Fruit fly (Drosophila melanogaster) whole organism, embryonic: ENCODE data around the gene Nepl20.

Experiments used
- CG11696 ChIP-seq: fragments of 200-800 bp; sonication (Bioruptor generic); IDR thresholded peaks from 2 replicates; pipeline ENCODE4 v1.3.6; 2022; ENCODE audit warnings: missing biosample characterization, missing genetic modification characterization
- CG12299 ChIP-seq: fragments of 200-800 bp; sonication (Bioruptor generic); optimal IDR thresholded peaks from 2 replicates; lab custom pipeline; 2018; ENCODE audit warnings: missing biosample characterization, mild to moderate bottlenecking, missing genetic modification characterization
- CG1233 ChIP-seq: fragments of 200-800 bp; sonication (Bioruptor generic); optimal IDR thresholded peaks from 4 replicates; lab custom pipeline; 2018; ENCODE audit warnings: missing biosample characterization, mild to moderate bottlenecking, missing genetic modification characterization
- CG13894 ChIP-seq: fragments of 200-800 bp; sonication (Bioruptor generic); optimal IDR thresholded peaks from 3 replicates; lab custom pipeline; 2018; ENCODE audit warnings: missing biosample characterization, mild to moderate bottlenecking, missing genetic modification characterization, moderate library complexity
- CG15514 ChIP-seq: fragments of 200-800 bp; sonication (Bioruptor generic); optimal IDR thresholded peaks from 3 replicates; lab custom pipeline; 2017; ENCODE audit warnings: missing biosample characterization, missing genetic modification characterization, mild to moderate bottlenecking, moderate library complexity, missing genetic modification reagents
- CG16813 ChIP-seq: fragments of 200-800 bp; sonication (Bioruptor generic); IDR thresholded peaks from 3 replicates; pipeline ENCODE4 v1.3.6; 2022; ENCODE audit warnings: missing biosample characterization, missing genetic modification characterization; ENCODE audit not compliant: partially characterized antibody
- CG2199 ChIP-seq: fragments of 200-800 bp; sonication (Bioruptor generic); IDR thresholded peaks from 3 replicates; pipeline ENCODE4 v1.3.6; 2022; ENCODE audit warnings: missing biosample characterization, missing genetic modification characterization
- CG32767 ChIP-seq: fragments of 200-800 bp; sonication (Bioruptor generic); IDR thresholded peaks from 2 replicates; pipeline ENCODE4 v1.3.6; 2022; ENCODE audit warnings: missing biosample characterization, missing genetic modification characterization
- CG6175 ChIP-seq: fragments of 200-800 bp; sonication (Bioruptor generic); IDR thresholded peaks from 3 replicates; pipeline ENCODE4 v1.3.6; 2022; ENCODE audit warnings: missing biosample characterization, missing genetic modification characterization
- CG8478 ChIP-seq: fragments of >200 bp; optimal IDR thresholded peaks from 2 replicates; lab custom pipeline; 2018
- CG8765 ChIP-seq: fragments of 200-800 bp; sonication (Bioruptor generic); IDR thresholded peaks from 2 replicates; pipeline ENCODE4 v1.3.6; 2022; ENCODE audit warnings: missing biosample characterization, missing genetic modification characterization
- CG8924 ChIP-seq: fragments of 200-800 bp; optimal IDR thresholded peaks from 3 replicates; lab custom pipeline; 2019; ENCODE audit warnings: missing biosample characterization, mild to moderate bottlenecking, missing genetic modification characterization, moderate library complexity
- CG9797 ChIP-seq: fragments of 200-800 bp; sonication (Bioruptor generic); optimal IDR thresholded peaks from 3 replicates; lab custom pipeline; 2018; ENCODE audit warnings: missing biosample characterization, mild to moderate bottlenecking, missing genetic modification characterization
- Deaf1 ChIP-seq: fragments of 200-800 bp; optimal IDR thresholded peaks from 3 replicates; lab custom pipeline; 2019; ENCODE audit warnings: missing biosample characterization, mild to moderate bottlenecking, missing genetic modification characterization, moderate library complexity
- Doc3 ChIP-seq: fragments of 200-800 bp; sonication (Bioruptor generic); IDR thresholded peaks from 3 replicates; pipeline ENCODE4 v1.3.6; 2022; ENCODE audit warnings: missing biosample characterization, missing genetic modification characterization; ENCODE audit not compliant: partially characterized antibody
- Ets65A ChIP-seq: fragments of 200-800 bp; sonication (Bioruptor generic); peaks from one replicate; lab custom pipeline; 2016; ENCODE audit warnings: missing biosample characterization, missing genetic modification characterization
- Fer2 ChIP-seq: fragments of 200-800 bp; sonication (Bioruptor generic); optimal IDR thresholded peaks from 2 replicates; lab custom pipeline; 2018; ENCODE audit warnings: missing biosample characterization, mild to moderate bottlenecking, missing genetic modification characterization, moderate library complexity
- Hr78 ChIP-seq, 2 experiments: fragments of 200-800 bp in 1 of 2; fragments of >200 bp in 1 of 2; sonication (Bioruptor generic) in 1 of 2; optimal IDR thresholded peaks; 2 replicates each; lab custom pipeline; 2017 to 2019; ENCODE audit warnings: missing biosample characterization in 2 of 2, missing genetic modification characterization in 2 of 2, mild to moderate bottlenecking in 1 of 2, moderate library complexity in 1 of 2
- Jarid2 ChIP-seq: fragments of 200-800 bp; sonication (Bioruptor generic); optimal IDR thresholded peaks from 3 replicates; lab custom pipeline; 2017; ENCODE audit warnings: mild to moderate bottlenecking, missing biosample characterization, missing genetic modification reagents, missing genetic modification characterization
- Med ChIP-seq: fragments of 200-800 bp; sonication (Bioruptor generic); peaks from one replicate; lab custom pipeline; 2016; ENCODE audit warnings: missing biosample characterization, missing genetic modification characterization, mild to moderate bottlenecking, inconsistent platforms, moderate library complexity
- Ravus ChIP-seq: fragments of 200-800 bp; sonication (Bioruptor generic); IDR thresholded peaks from 2 replicates; pipeline ENCODE4 v1.3.6; 2022; ENCODE audit warnings: missing biosample characterization, missing genetic modification characterization
- Scr ChIP-seq: fragments of 200-800 bp; sonication (Bioruptor generic); IDR thresholded peaks from 2 replicates; pipeline ENCODE4 v1.3.6; 2022; ENCODE audit warnings: missing biosample characterization, missing genetic modification characterization; ENCODE audit not compliant: partially characterized antibody
- Spps ChIP-seq: fragments of 200-800 bp; sonication (Bioruptor generic); optimal IDR thresholded peaks from 2 replicates; lab custom pipeline; 2018; ENCODE audit warnings: missing biosample characterization, mild to moderate bottlenecking, missing genetic modification characterization
- Ssrp ChIP-seq: fragments of 200-800 bp; sonication (Bioruptor generic); optimal IDR thresholded peaks from 2 replicates; lab custom pipeline; 2018; ENCODE audit warnings: missing biosample characterization, mild to moderate bottlenecking, missing genetic modification characterization, moderate library complexity
- Tbp ChIP-seq: fragments of >200 bp; optimal IDR thresholded peaks from 2 replicates; lab custom pipeline; 2018; ENCODE audit warnings: missing biosample characterization, missing genetic modification characterization
- bcd ChIP-seq: fragments of 200-800 bp; sonication (Bioruptor generic); optimal IDR thresholded peaks from 2 replicates; lab custom pipeline; 2017; ENCODE audit warnings: missing biosample characterization, mild to moderate bottlenecking, missing genetic modification characterization
- corto ChIP-seq: fragments of 200-800 bp; sonication (Bioruptor generic); optimal IDR thresholded peaks from 2 replicates; lab custom pipeline; 2016; ENCODE audit warnings: missing biosample characterization, mild to moderate bottlenecking, missing genetic modification characterization, moderate library complexity
- crol ChIP-seq: fragments of 200-800 bp; sonication (Bioruptor generic); IDR thresholded peaks from 2 replicates; pipeline ENCODE4 v1.3.6; 2022; ENCODE audit warnings: missing biosample characterization, missing genetic modification characterization
- da ChIP-seq: fragments of 200-800 bp; sonication (Bioruptor generic); optimal IDR thresholded peaks from 2 replicates; lab custom pipeline; 2016; ENCODE audit warnings: missing biosample characterization, missing genetic modification characterization
- ems ChIP-seq: fragments of 200-800 bp; sonication (Bioruptor generic); optimal IDR thresholded peaks from 3 replicates; lab custom pipeline; 2016; ENCODE audit warnings: missing biosample characterization, missing genetic modification characterization
- en ChIP-seq: fragments of 200-800 bp; sonication (Bioruptor generic); optimal IDR thresholded peaks from 2 replicates; lab custom pipeline; 2016; ENCODE audit warnings: missing biosample characterization, missing genetic modification characterization
- fd3F ChIP-seq: fragments of 200-800 bp; sonication (Bioruptor generic); optimal IDR thresholded peaks from 2 replicates; lab custom pipeline; 2018; ENCODE audit warnings: missing biosample characterization, mild to moderate bottlenecking, missing genetic modification characterization, moderate library complexity
- ftz-f1 ChIP-seq: fragments of 200-800 bp; sonication (Bioruptor generic); optimal IDR thresholded peaks from 2 replicates; lab custom pipeline; 2016; ENCODE audit warnings: missing biosample characterization, missing genetic modification characterization
- gcm ChIP-seq: fragments of 200-800 bp; sonication (Bioruptor generic); optimal IDR thresholded peaks from 2 replicates; lab custom pipeline; 2019; ENCODE audit warnings: missing biosample characterization, mild to moderate bottlenecking, missing genetic modification characterization, moderate library complexity
- grn ChIP-seq: fragments of 200-800 bp; sonication (Bioruptor generic); optimal IDR thresholded peaks from 3 replicates; lab custom pipeline; 2017; ENCODE audit warnings: missing biosample characterization, missing genetic modification characterization
- kni ChIP-seq: fragments of 200-800 bp; sonication (Bioruptor generic); optimal IDR thresholded peaks from 3 replicates; lab custom pipeline; 2017; ENCODE audit warnings: mild to moderate bottlenecking, missing biosample characterization, missing genetic modification reagents, missing genetic modification characterization
- lbe ChIP-seq: fragments of 200-800 bp; sonication (Bioruptor generic); optimal IDR thresholded peaks from 2 replicates; lab custom pipeline; 2016; ENCODE audit warnings: missing biosample characterization, mild to moderate bottlenecking, missing genetic modification characterization
- mld ChIP-seq: fragments of 200-800 bp; sonication (Bioruptor generic); IDR thresholded peaks from 3 replicates; pipeline ENCODE4 v1.3.6; 2022; ENCODE audit warnings: missing biosample characterization, missing genetic modification characterization; ENCODE audit not compliant: partially characterized antibody
- nom ChIP-seq: fragments of 200-800 bp; sonication (Bioruptor generic); optimal IDR thresholded peaks from 2 replicates; lab custom pipeline; 2017; ENCODE audit warnings: missing biosample characterization, missing genetic modification characterization, mild to moderate bottlenecking, moderate library complexity, missing genetic modification reagents
- phol ChIP-seq: fragments of 200-800 bp; sonication (Bioruptor generic); optimal IDR thresholded peaks from 3 replicates; lab custom pipeline; 2018; ENCODE audit warnings: missing biosample characterization, mild to moderate bottlenecking, missing genetic modification characterization, moderate library complexity
- prd ChIP-seq, 3 experiments: fragments of >200 bp in 2 of 3; fragments of 200-800 bp in 1 of 3; sonication (Bioruptor generic) in 1 of 3; optimal IDR thresholded peaks in 2 of 3; IDR thresholded peaks in 1 of 3; 2 replicates in 2 of 3; 3 replicates in 1 of 3; pipeline versions ENCODE4 v1.3.6 to Lab custom; 2017 to 2022; ENCODE audit warnings: missing biosample characterization in 1 of 3, missing genetic modification characterization in 1 of 3
- pzg ChIP-seq: fragments of 200-800 bp; sonication (Bioruptor generic); optimal IDR thresholded peaks from 3 replicates; lab custom pipeline; 2018; ENCODE audit warnings: missing biosample characterization, mild to moderate bottlenecking, missing genetic modification characterization, moderate library complexity
- sd ChIP-seq: fragments of 200-800 bp; sonication (Bioruptor generic); optimal IDR thresholded peaks from 3 replicates; lab custom pipeline; 2018; ENCODE audit warnings: missing biosample characterization, mild to moderate bottlenecking, missing genetic modification characterization, moderate library complexity
- sens ChIP-seq: fragments of 200-800 bp; sonication (Bioruptor generic); peaks from one replicate; lab custom pipeline; 2016; ENCODE audit warnings: missing biosample characterization, missing genetic modification characterization
- sob ChIP-seq: fragments of 200-800 bp; sonication (Bioruptor generic); IDR thresholded peaks from 2 replicates; pipeline ENCODE4 v1.3.6; 2022; ENCODE audit warnings: missing biosample characterization, missing genetic modification characterization
- usp ChIP-seq: fragments of >200 bp; optimal IDR thresholded peaks from 2 replicates; lab custom pipeline; 2017; ENCODE audit warnings: missing biosample characterization, missing genetic modification characterization
- yki ChIP-seq: fragments of >200 bp; optimal IDR thresholded peaks from 3 replicates; lab custom pipeline; 2018
- zen2 ChIP-seq: fragments of 200-800 bp; sonication (Bioruptor generic); IDR thresholded peaks from 3 replicates; pipeline ENCODE4 v1.3.6; 2022; ENCODE audit warnings: missing biosample characterization, missing genetic modification characterization; ENCODE audit not compliant: partially characterized antibody

Nepl20 gene

dm6 chr3R:28861309-28862157, 19.1 kb upstream of the Nepl20 start (continued):
- TF ChIP-seq nom (peak; percentile 17), grn (peak; percentile 96), Spps (tag; lab: Kevin White, UChicago) (no peak), Doc3 (GFP tag; lab: Robert Waterston, UW) (peak; percentile 18; the same call in 1 of the 3 replicates), Ets65A (GFP tag; lab: Kevin White, UChicago) (no peak), pzg (no peak), CG11696 (GFP tag; lab: Robert Waterston, UW) (no peak), ftz-f1 (GFP tag; lab: Kevin White, UChicago) (no peak), CG1233 (GFP tag; lab: Kevin White, UChicago) (no peak), en (GFP tag; lab: Kevin White, UChicago) (no peak), zen2 (GFP tag; lab: Robert Waterston, UW) (peak; percentile 51; the same call in 1 of the 3 replicates), phol (tag; lab: Kevin White, UChicago) (peak; percentile 16), fd3F (GFP tag; lab: Kevin White, UChicago) (no peak), lbe (GFP tag; lab: Kevin White, UChicago) (peak; percentile 74), CG2199 (GFP tag; lab: Robert Waterston, UW) (peak; percentile 41; the same call in 1 of the 3 replicates), CG16813 (GFP tag; lab: Robert Waterston, UW) (peak; percentile 30; the same call in 1 of the 3 replicates), sd (tag; lab: Kevin White, UChicago) (peak; percentile 89), Jarid2 (GFP tag; lab: Kevin White, UChicago) (peak; percentile 19), CG32767 (peak; percentile 23; the same call in 1 of the 2 replicates), Med (GFP tag; lab: Kevin White, UChicago) (peak; percentile 69), Ssrp (tag; lab: Kevin White, UChicago) (no peak), bcd (GFP tag; lab: Kevin White, UChicago) (no peak), Scr (GFP tag; lab: Robert Waterston, UW) (peak; percentile 30; the same call in 1 of the 2 replicates), da (no peak), kni (GFP tag; lab: Kevin White, UChicago) (peak; percentile 73), CG8924 (no peak), Deaf1 (peak; percentile 64), CG8765 (GFP tag; lab: Robert Waterston, UW) (no peak), usp (GFP tag; lab: Kevin White, UChicago) (no peak), Tbp (GFP tag; lab: Kevin White, UChicago) (no peak), CG12299 (tag; lab: Kevin White, UChicago) (no peak), CG13894 (tag; lab: Kevin White, UChicago) (peak; percentile 18), CG15514 (GFP tag; lab: Kevin White, UChicago) (peak; percentile 97), sens (GFP tag; lab: Kevin White, UChicago) (peak; percentile 28), Fer2 (tag; lab: Kevin White, UChicago) (no peak), CG8478 (peak; percentile 39), CG9797 (no peak), crol (GFP tag; lab: Robert Waterston, UW) (peak; percentile 78), corto (GFP tag; lab: Kevin White, UChicago) (peak; percentile 9), prd (optimal IDR thresholded peaks at IDR 0.05; lab: Kevin White, UChicago) (no peak), prd (GFP tag; IDR thresholded peaks at IDR 0.05; lab: Robert Waterston, UW) (no peak), yki (lab: Kevin White, UChicago) (peak; percentile 95), Hr78 (GFP tag; optimal IDR thresholded peaks at IDR 0.05; lab: Kevin White, UChicago) (peak in 1 of 2 experiments; percentile 55), sob (GFP tag; lab: Robert Waterston, UW) (peak; percentile 61), Ravus (GFP tag; lab: Robert Waterston, UW) (peak; percentile 58; the same call in 1 of the 2 replicates), gcm (GFP tag; lab: Kevin White, UChicago) (peak; percentile 15), mld (0 out of 3 replicates have a peak, but pooled peaks have one; percentile 17), ems (no peak), CG6175 (peak; percentile 73; the same call in 2 of the 3 replicates)
